Worm (Caenorhabditis elegans): ENCODE measurements around the gene T20D3.6.

DNA sequence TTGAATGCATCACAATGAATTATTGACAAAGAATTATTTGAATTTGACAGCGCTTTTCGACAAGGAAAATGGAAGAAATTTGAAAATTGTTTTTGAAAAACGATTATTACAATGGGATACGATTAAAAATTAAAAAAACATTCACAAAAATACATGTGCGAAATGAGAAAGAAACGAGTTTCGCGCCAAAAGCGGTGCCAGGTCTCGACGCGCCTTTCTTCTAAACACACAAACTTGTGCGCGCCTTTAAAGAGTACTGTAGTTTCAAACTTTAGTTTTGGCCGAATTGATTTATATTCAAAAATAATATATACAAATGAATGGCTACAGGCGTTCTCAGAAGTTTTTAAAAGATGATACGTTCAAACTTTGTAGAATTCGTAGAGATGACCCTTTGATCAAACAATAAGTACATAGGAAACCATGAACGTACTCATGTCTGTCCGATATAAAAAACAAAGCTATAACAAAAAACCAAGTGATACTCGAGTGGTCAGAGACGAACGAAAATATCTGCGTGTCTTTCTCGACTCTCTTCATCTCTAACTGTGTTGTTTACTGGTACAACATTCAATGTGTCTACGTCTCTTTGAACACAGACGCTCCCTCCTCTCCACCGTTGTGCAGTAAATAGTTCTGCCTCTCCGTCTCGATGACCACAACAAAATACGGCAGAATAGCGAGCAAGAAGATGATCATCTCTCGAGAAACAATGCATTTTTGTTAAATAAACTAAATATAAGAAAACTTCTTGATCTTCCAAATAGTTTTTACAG lies 28.9 kb upstream of the T20D3.6 start:
- TF ChIP-seq dao-5 (tag; optimal IDR thresholded peaks at IDR 0.05) (no peak), him-1 (tag; optimal IDR thresholded peaks at IDR 0.05) (no peak), W03F9.2 (tag; optimal IDR thresholded peaks at IDR 0.05) (peak; percentile 43)
